Fruit fly (Drosophila melanogaster): ENCODE measurements around the gene CG3588.

Gene CG3588

dm6 chrX:2941108-2941507, 21.5 kb downstream of the CG3588 start, which contains the start of gene CG14421 (continued):
- TF ChIP-seq Optix (GFP tag; IDR thresholded peaks at IDR 0.05) = no peak
- no peak for TF ChIP-seq pzg (GFP tag; optimal IDR thresholded peaks at IDR 0.05)

DNA sequence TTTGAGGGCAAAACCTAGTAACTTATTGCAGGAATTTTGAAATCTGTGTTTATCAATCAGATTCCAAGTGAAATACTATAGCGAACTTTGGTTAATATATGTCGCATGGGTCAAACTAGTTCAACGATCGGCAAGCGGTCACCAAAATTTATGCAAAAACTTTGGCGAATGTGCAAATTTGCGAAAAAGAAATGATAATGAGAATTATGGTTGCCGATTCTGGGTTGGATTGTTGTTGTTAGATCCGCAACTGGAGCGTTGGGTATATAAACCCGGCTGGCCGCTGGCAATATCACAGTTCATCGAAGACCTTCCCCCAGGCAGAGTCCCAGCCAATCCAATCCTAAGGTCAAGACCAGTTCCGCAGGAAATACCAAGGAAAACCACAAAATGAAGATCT, 23.5 kb downstream of the CG3588 start, which contains the start of gene CG14422:
Gene CG14422 (plus strand): TSS at position 301 of the 400 bp plus-strand sequence.
- no peak for TF ChIP-seq slp2 (GFP tag; optimal IDR thresholded peaks at IDR 0.05)
- TF ChIP-seq CG8290 (GFP tag; optimal IDR thresholded peaks at IDR 0.05) = no peak
- TF ChIP-seq CG8290 (tag; optimal IDR thresholded peaks at IDR 0.05) = no peak

- TF ChIP-seq CG15696 (tag; optimal IDR thresholded peaks at IDR 0.05) (no peak), prd (optimal IDR thresholded peaks at IDR 0.05) (no peak), prd (GFP tag; IDR thresholded peaks at IDR 0.05) (no peak), run (tag; optimal IDR thresholded peaks at IDR 0.05) (no peak), Ravus (GFP tag; IDR thresholded peaks at IDR 0.05) (no peak), Lim3 (GFP tag; IDR thresholded peaks at IDR 0.05) (no peak), C15 (GFP tag; IDR thresholded peaks at IDR 0.05) (no peak), shn (GFP tag; optimal IDR thresholded peaks at IDR 0.05) (no peak), Stat92E (GFP tag; optimal IDR thresholded peaks at IDR 0.05) (no peak), CG14860 (GFP tag; IDR thresholded peaks at IDR 0.05; ENCODE audit: partially characterized antibody) (no peak)
Observed at dm6 chrX:2945103-2945502, 25.5 kb downstream of the CG3588 start, which contains the start of gene CG14423. Gene CG14423 (plus strand): TSS chrX:2945403.

DNA sequence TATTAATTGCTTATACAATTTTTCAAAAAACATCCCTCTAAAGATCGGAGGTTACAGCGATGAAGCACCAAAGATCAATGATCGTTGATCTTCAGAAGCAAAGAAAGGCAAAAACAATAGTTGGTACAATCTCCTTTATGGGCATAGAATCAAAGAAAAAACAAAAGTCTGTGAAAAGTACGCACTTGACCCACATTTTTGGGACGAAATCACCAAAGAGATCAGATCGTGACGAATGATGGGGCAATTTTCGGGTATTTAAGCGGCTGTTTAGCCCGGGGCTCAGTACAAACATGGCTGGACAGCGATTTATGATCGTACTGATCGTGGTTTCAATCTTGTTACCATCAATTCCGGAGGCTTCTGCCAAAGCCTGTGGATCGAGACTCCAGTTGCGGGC, 27.2 kb downstream of the CG3588 start, which contains the start of gene CG17959:
Gene CG17959 (plus strand): TSS at position 301 of the 400 bp plus-strand sequence.
- TF ChIP-seq esg (GFP tag; conservative IDR thresholded peaks at IDR 0.05) (no peak), CG4424 (GFP tag; optimal IDR thresholded peaks at IDR 0.05) (no peak), pum (GFP tag; optimal IDR thresholded peaks at IDR 0.05) (no peak), crc (GFP tag; optimal IDR thresholded peaks at IDR 0.05) (no peak), pho (GFP tag; optimal IDR thresholded peaks at IDR 0.05) (no peak), CG14014 (GFP tag; IDR thresholded peaks at IDR 0.05) (no peak), BEAF-32 (GFP tag; optimal IDR thresholded peaks at IDR 0.05) (no peak), Hey (tag; optimal IDR thresholded peaks at IDR 0.05) (no peak), Bteb2 (GFP tag; optimal IDR thresholded peaks at IDR 0.05) (no peak), al (GFP tag; IDR thresholded peaks at IDR 0.05) (no peak), cas (GFP tag; IDR thresholded peaks at IDR 0.05) (no peak), zen (tag; optimal IDR thresholded peaks at IDR 0.05) (no peak), pb (GFP tag; optimal IDR thresholded peaks at IDR 0.05) (no peak), dimm (GFP tag; IDR thresholded peaks at IDR 0.05) (no peak), CG8359 (GFP tag; optimal IDR thresholded peaks at IDR 0.05; ENCODE audit: borderline replicate concordance) (no peak), CG10462 (GFP tag; optimal IDR thresholded peaks at IDR 0.05) (no peak)

DNA sequence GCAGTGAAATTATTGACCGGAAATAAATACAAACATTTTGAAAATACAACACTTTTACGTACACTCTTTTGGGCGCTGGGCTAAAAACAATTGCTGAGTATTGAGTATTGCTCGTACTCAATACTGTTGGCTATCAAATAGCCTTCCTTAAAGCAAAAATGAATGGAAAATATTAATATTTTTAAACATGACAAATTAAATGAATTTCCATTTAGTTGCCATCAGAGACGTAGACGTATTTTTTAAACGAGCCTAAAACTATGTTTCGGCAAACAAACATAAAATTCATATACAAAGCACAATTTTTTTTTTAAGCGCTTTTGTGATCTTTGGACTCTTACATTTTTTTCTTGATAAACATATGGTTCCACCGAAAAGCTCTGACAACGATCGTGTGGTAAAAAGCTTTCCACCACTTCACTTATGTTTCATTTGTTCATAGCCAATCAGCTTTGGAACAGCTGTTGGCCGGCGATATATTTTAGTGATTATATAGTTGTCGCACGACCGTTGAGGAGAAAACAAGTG, 28.0 kb downstream of the CG3588 start, which contains the start of gene CG3603:
Gene CG3603 (plus strand): TSS at position 490 of the 528 bp plus-strand sequence.
- peak; percentile 25 for TF ChIP-seq Asciz (GFP tag; optimal IDR thresholded peaks at IDR 0.05)
- TF ChIP-seq bsh (GFP tag; optimal IDR thresholded peaks at IDR 0.05) = peak in 1 of 2 experiments; percentile 71
- TF ChIP-seq sqz (GFP tag; optimal IDR thresholded peaks at IDR 0.05) = peak; percentile 91
- TF ChIP-seq CG18011 (GFP tag; optimal IDR thresholded peaks at IDR 0.05) = peak; percentile 56
- TF ChIP-seq Eip74EF (GFP tag; optimal IDR thresholded peaks at IDR 0.05) = peak in 1 of 2 experiments; percentile 10
- no peak for TF ChIP-seq Xrp1 (GFP tag; IDR thresholded peaks at IDR 0.05)
- TF ChIP-seq CG1233 (GFP tag; optimal IDR thresholded peaks at IDR 0.05) = peak; percentile 3
- TF ChIP-seq stwl (tag; optimal IDR thresholded peaks at IDR 0.05) = no peak
- TF ChIP-seq Meics (GFP tag; optimal IDR thresholded peaks at IDR 0.05) = peak; percentile 40
- peak; percentile 16 for TF ChIP-seq CG15601 (tag; optimal IDR thresholded peaks at IDR 0.05)
- TF ChIP-seq zen (tag; optimal IDR thresholded peaks at IDR 0.05) = no peak
- no peak for TF ChIP-seq Usf (GFP tag; optimal IDR thresholded peaks at IDR 0.05)
- TF ChIP-seq CG2199 (GFP tag; IDR thresholded peaks at IDR 0.05) = no peak
- no peak for TF ChIP-seq D (optimal IDR thresholded peaks at IDR 0.05)
- no peak for TF ChIP-seq D (GFP tag; optimal IDR thresholded peaks at IDR 0.05)
- TF ChIP-seq NfI (GFP tag; optimal IDR thresholded peaks at IDR 0.05) = peak; percentile 64
